Fruit fly (Drosophila melanogaster) whole organism, prepupa: ENCODE data around the gene CG33272.

ENCODE experiments used
- CG11294 ChIP-seq: fragments of 200-800 bp; sonication (Bioruptor generic); IDR thresholded peaks from 2 replicates; pipeline ENCODE4 v1.3.6; 2022; ENCODE audit warnings: missing biosample characterization, missing genetic modification characterization
- CG34406 ChIP-seq: fragments of 200-800 bp; sonication (Bioruptor generic); optimal IDR thresholded peaks from 3 replicates; lab custom pipeline; 2016; ENCODE audit warnings: missing biosample characterization, missing genetic modification characterization
- CG3919 ChIP-seq: fragments of 200-800 bp; sonication (Bioruptor generic); optimal IDR thresholded peaks from 3 replicates; lab custom pipeline; 2016; ENCODE audit warnings: missing biosample characterization, missing genetic modification characterization
- CG6163 ChIP-seq: fragments of 200-800 bp; sonication (Bioruptor generic); IDR thresholded peaks from 3 replicates; pipeline ENCODE4 v1.3.6; 2022; ENCODE audit warnings: missing biosample characterization, missing genetic modification characterization
- CG8119 ChIP-seq: fragments of 200-800 bp; sonication (Bioruptor generic); IDR thresholded peaks from 3 replicates; pipeline ENCODE4 v1.3.6; 2022; ENCODE audit warnings: missing biosample characterization, missing genetic modification characterization
- CG9139 ChIP-seq: fragments of 200-800 bp; sonication (Bioruptor generic); optimal IDR thresholded peaks from 3 replicates; lab custom pipeline; 2017; ENCODE audit warnings: missing biosample characterization, mild to moderate bottlenecking, missing genetic modification characterization
- Eip75B ChIP-seq: fragments of 200-800 bp; sonication (Bioruptor generic); optimal IDR thresholded peaks from 3 replicates; lab custom pipeline; 2016; ENCODE audit warnings: missing biosample characterization, missing genetic modification characterization
- Gug ChIP-seq: fragments of 200-800 bp; sonication (Bioruptor generic); IDR thresholded peaks from 2 replicates; pipeline ENCODE4 v1.3.6; 2022; ENCODE audit warnings: missing biosample characterization, missing genetic modification characterization
- Hr39 ChIP-seq: fragments of 200-800 bp; sonication (Bioruptor generic); optimal IDR thresholded peaks from 2 replicates; lab custom pipeline; 2016; ENCODE audit warnings: missing biosample characterization, missing genetic modification characterization
- OdsH ChIP-seq: fragments of 200-800 bp; sonication (Bioruptor generic); optimal IDR thresholded peaks from 3 replicates; lab custom pipeline; 2016; ENCODE audit warnings: missing biosample characterization, missing genetic modification characterization
- Smox ChIP-seq: fragments of 200-800 bp; sonication (Bioruptor generic); optimal IDR thresholded peaks from 3 replicates; lab custom pipeline; 2016; ENCODE audit warnings: missing biosample characterization, missing genetic modification characterization
- Sox14 ChIP-seq: fragments of 200-800 bp; sonication (Bioruptor generic); optimal IDR thresholded peaks from 3 replicates; lab custom pipeline; 2016; ENCODE audit warnings: missing biosample characterization, missing genetic modification characterization
- Sox15 ChIP-seq: fragments of 200-800 bp; sonication (Bioruptor generic); optimal IDR thresholded peaks from 3 replicates; lab custom pipeline; 2016; ENCODE audit warnings: missing biosample characterization, missing genetic modification characterization
- dac ChIP-seq: fragments of 200-800 bp; sonication (Bioruptor generic); optimal IDR thresholded peaks from 2 replicates; lab custom pipeline; 2017; ENCODE audit warnings: missing biosample characterization, mild to moderate bottlenecking, missing genetic modification characterization
- dsx ChIP-seq: fragments of 200-800 bp; optimal IDR thresholded peaks from 3 replicates; lab custom pipeline; 2019; ENCODE audit warnings: missing biosample characterization, mild to moderate bottlenecking, missing genetic modification characterization, moderate library complexity; ENCODE audit not compliant: poor library complexity, severe bottlenecking
- eg ChIP-seq: fragments of 200-800 bp; sonication (Bioruptor generic); IDR thresholded peaks from 3 replicates; pipeline ENCODE4 v1.3.6; 2022; ENCODE audit warnings: missing biosample characterization, missing genetic modification characterization
- fd59A ChIP-seq: fragments of 200-800 bp; sonication (Bioruptor generic); optimal IDR thresholded peaks from 2 replicates; lab custom pipeline; 2017; ENCODE audit warnings: missing biosample characterization, mild to moderate bottlenecking, missing genetic modification characterization, missing genetic modification reagents
- ss ChIP-seq, 2 experiments: fragments of 200-800 bp; sonication (Bioruptor generic); optimal IDR thresholded peaks; 2 replicates in 1 of 2; 3 replicates in 1 of 2; lab custom pipeline; 2017 to 2018; ENCODE audit warnings: mild to moderate bottlenecking in 2 of 2, missing biosample characterization in 2 of 2, missing genetic modification characterization in 2 of 2, moderate library complexity in 1 of 2
- svp ChIP-seq: fragments of 200-800 bp; sonication (Bioruptor generic); peaks from one replicate; lab custom pipeline; 2016; ENCODE audit warnings: missing biosample characterization, missing genetic modification characterization

CG33272 gene

dm6 chr3L:11466985-11467384 lies 43.4 kb downstream of the CG33272 start (continued):
- TF ChIP-seq dsx (GFP tag; lab: Kevin White, UChicago) (peak; percentile 76), dac (GFP tag; lab: Kevin White, UChicago) (no peak), CG34406 (peak; percentile 47), Gug (GFP tag; lab: Robert Waterston, UW) (no peak), Sox14 (GFP tag; lab: Kevin White, UChicago) (no peak), OdsH (peak; percentile 41), fd59A (GFP tag; lab: Kevin White, UChicago) (no peak), CG11294 (GFP tag; lab: Robert Waterston, UW) (no peak), eg (GFP tag; lab: Robert Waterston, UW) (no peak), Sox15 (GFP tag; lab: Kevin White, UChicago) (no peak), CG6163 (GFP tag; lab: Robert Waterston, UW) (no peak), Eip75B (no peak), ss (GFP tag; optimal IDR thresholded peaks at IDR 0.05; lab: Kevin White, UChicago) (no peak), Hr39 (GFP tag; lab: Kevin White, UChicago) (no peak), CG3919 (GFP tag; lab: Kevin White, UChicago) (peak; percentile 8)

DNA sequence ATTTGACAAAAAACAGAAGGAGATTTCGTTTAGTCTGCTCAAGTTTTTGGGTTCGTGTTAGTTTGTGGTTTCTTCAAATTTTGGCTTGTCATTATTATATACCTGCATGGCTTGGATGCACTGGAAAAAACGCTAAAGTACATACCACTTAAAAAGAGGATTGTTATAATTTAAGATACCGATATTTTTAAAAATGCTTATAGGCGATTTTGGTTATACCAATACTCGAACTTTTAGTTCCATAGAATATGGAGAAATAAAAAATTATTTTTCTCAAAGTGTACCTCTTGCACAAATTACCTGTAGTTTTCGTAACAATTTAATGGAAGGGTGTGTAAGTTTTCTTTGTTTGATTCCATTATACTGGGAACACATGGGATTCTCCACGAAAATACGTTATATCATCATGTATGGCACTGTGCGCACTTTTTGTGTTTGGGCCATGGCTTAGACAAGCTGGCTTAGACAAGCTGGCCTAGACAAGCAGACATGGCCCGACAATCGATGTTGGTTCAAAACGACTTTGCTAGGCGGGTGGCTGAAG lies 44.9 kb downstream of the CG33272 start, which contains the start of gene Fum3:
Gene Fum3 (minus strand): TSS at position 494 of the 544 bp plus-strand sequence.
- TF ChIP-seq CG9139 (GFP tag; lab: Kevin White, UChicago): no peak
- no peak for TF ChIP-seq Eip75B
- peak; percentile 48 for TF ChIP-seq svp
- TF ChIP-seq CG8119 (GFP tag; lab: Robert Waterston, UW): no peak
- no peak for TF ChIP-seq eg (GFP tag; lab: Robert Waterston, UW)
- TF ChIP-seq ss (GFP tag; optimal IDR thresholded peaks at IDR 0.05; lab: Kevin White, UChicago): no peak
- TF ChIP-seq Smox (GFP tag; lab: Kevin White, UChicago): no peak
- TF ChIP-seq CG3919 (GFP tag; lab: Kevin White, UChicago): no peak
